Worm (Caenorhabditis elegans) whole organism, L3 larva: Measurements from ENCODE around the gene eral-1.
A peak's percentile ranks its signal among the peaks of the same experiment; 100 is the strongest.

Experiments
- egl-27 ChIP-seq: sonication (generic microtip); optimal IDR thresholded peaks from 4 replicates; lab custom pipeline; 2017; ENCODE audit warnings: missing biosample characterization, missing genetic modification reagents, missing genetic modification characterization
- mdl-1 ChIP-seq: fragments of 150-350 bp; optimal IDR thresholded peaks from 2 replicates; lab custom pipeline; 2014; ENCODE audit warnings: missing biosample characterization, missing genetic modification characterization
- nhr-237 ChIP-seq: fragments of 150-350 bp; optimal IDR thresholded peaks from 2 replicates; lab custom pipeline; 2014; ENCODE audit warnings: missing biosample characterization, missing genetic modification characterization
- nhr-28 ChIP-seq: fragments of 150-350 bp; optimal IDR thresholded peaks from 2 replicates; lab custom pipeline; 2014; ENCODE audit warnings: missing biosample characterization, missing genetic modification characterization
- pqm-1 ChIP-seq: fragments of 150-350 bp; optimal IDR thresholded peaks from 2 replicates; lab custom pipeline; 2017; ENCODE audit warnings: missing biosample characterization, missing genetic modification characterization, inconsistent platforms
- unc-39 ChIP-seq: sonication (generic microtip); optimal IDR thresholded peaks from 4 replicates; lab custom pipeline; 2017; ENCODE audit warnings: missing biosample characterization, missing genetic modification characterization
- unc-62 ChIP-seq: fragments of 150-350 bp; sonication (generic microtip); optimal IDR thresholded peaks from 4 replicates; lab custom pipeline; 2014; ENCODE audit warnings: missing biosample characterization, missing genetic modification reagents, missing genetic modification characterization
- ztf-11 ChIP-seq: fragments of 150-350 bp; optimal IDR thresholded peaks from 2 replicates; lab custom pipeline; 2014; ENCODE audit warnings: missing biosample characterization, missing genetic modification characterization

ce11 chrII:9604063-9604462 lies 14.5 kb upstream of the eral-1 start:
- peak; percentile 87 for TF ChIP-seq pqm-1
- no peak for TF ChIP-seq mdl-1 (tag; lab: Kevin White, UChicago)
- TF ChIP-seq unc-39 = no peak
- TF ChIP-seq nhr-28 (tag; lab: Kevin White, UChicago) = no peak
- TF ChIP-seq unc-62 (GFP tag; lab: Kevin White, UChicago) = no peak
- TF ChIP-seq egl-27 (tag; lab: Kevin White, UChicago) = no peak
- no peak for TF ChIP-seq ztf-11 (tag; lab: Kevin White, UChicago)
- no peak for TF ChIP-seq nhr-237 (tag; lab: Kevin White, UChicago)
